Worm (Caenorhabditis elegans) whole organism, mixed stage, embryonic: ENCODE measurements around the gene ttr-22.

Source experiments
- blmp-1 ChIP-seq: fragments of 150-350 bp; optimal IDR thresholded peaks from 2 replicates; lab custom pipeline; 2014; ENCODE audit warnings: missing biosample characterization, missing genetic modification characterization
- ceh-39 ChIP-seq: fragments of 150-350 bp; optimal IDR thresholded peaks from 2 replicates; lab custom pipeline; 2014; ENCODE audit warnings: missing biosample characterization, missing genetic modification characterization
- drap-1 ChIP-seq: fragments of 200-800 bp; sonication (Bioruptor generic); optimal IDR thresholded peaks from 3 replicates; lab custom pipeline; 2018; ENCODE audit warnings: mild to moderate bottlenecking, missing genetic modification characterization, missing compliant biosample characterization
- elt-1 ChIP-seq: sonication (generic microtip); optimal IDR thresholded peaks from 2 replicates; lab custom pipeline; 2017; ENCODE audit warnings: missing genetic modification characterization, mild to moderate bottlenecking, missing compliant biosample characterization, antibody characterized with exemption, moderate library complexity, borderline replicate concordance; ENCODE audit not compliant: insufficient read depth
- hlh-1 ChIP-seq: fragments of 150-350 bp; optimal IDR thresholded peaks from 2 replicates; lab custom pipeline; 2014; ENCODE audit warnings: missing biosample characterization, missing genetic modification reagents, missing genetic modification characterization
- nhr-12 ChIP-seq: fragments of 150-350 bp; optimal IDR thresholded peaks from 2 replicates; lab custom pipeline; 2014; ENCODE audit warnings: missing biosample characterization, missing genetic modification characterization
- nhr-28 ChIP-seq: fragments of 150-350 bp; optimal IDR thresholded peaks from 2 replicates; lab custom pipeline; 2014; ENCODE audit warnings: missing biosample characterization, missing genetic modification characterization
- snpc-4 ChIP-seq: fragments of 150-350 bp; optimal IDR thresholded peaks from 2 replicates; lab custom pipeline; 2014; ENCODE audit warnings: missing biosample characterization, missing genetic modification characterization
- sptf-1 ChIP-seq: sonication (generic microtip); optimal IDR thresholded peaks from 2 replicates; lab custom pipeline; 2017; ENCODE audit warnings: mild to moderate bottlenecking, missing genetic modification characterization, moderate library complexity, missing compliant biosample characterization
- unc-39 ChIP-seq: fragments of 150-350 bp; optimal IDR thresholded peaks from 2 replicates; lab custom pipeline; 2014; ENCODE audit warnings: missing biosample characterization, missing genetic modification characterization
- ztf-11 ChIP-seq: fragments of 150-350 bp; optimal IDR thresholded peaks from 2 replicates; lab custom pipeline; 2014; ENCODE audit warnings: missing biosample characterization, missing genetic modification characterization

ce11 chrV:12241126-12241525, at the start of gene ttr-22:
- TF ChIP-seq hlh-1 (no peak), nhr-12 (tag; lab: Kevin White, UChicago) (no peak), ztf-11 (tag; lab: Kevin White, UChicago) (no peak), drap-1 (GFP tag; lab: Kevin White, UChicago) (no peak), snpc-4 (tag; lab: Kevin White, UChicago) (no peak), sptf-1 (tag; lab: Kevin White, UChicago) (no peak), unc-39 (no peak), elt-1 (tag; lab: Kevin White, UChicago) (no peak), nhr-28 (tag; lab: Kevin White, UChicago) (no peak), blmp-1 (no peak), ceh-39 (tag; lab: Kevin White, UChicago) (no peak)
